Fruit fly (Drosophila melanogaster) whole organism, prepupa: ENCODE measurements around the gene BNIP3.

Experiments used
- CG1621 ChIP-seq: fragments of 200-800 bp; sonication (Bioruptor generic); optimal IDR thresholded peaks from 3 replicates; lab custom pipeline; 2018; ENCODE audit warnings: missing biosample characterization, mild to moderate bottlenecking, missing genetic modification characterization
- CG16779 ChIP-seq: fragments of 200-800 bp; sonication (Bioruptor generic); optimal IDR thresholded peaks from 3 replicates; lab custom pipeline; 2017; ENCODE audit warnings: missing biosample characterization, mild to moderate bottlenecking, missing genetic modification characterization
- CG3919 ChIP-seq: fragments of 200-800 bp; sonication (Bioruptor generic); optimal IDR thresholded peaks from 3 replicates; lab custom pipeline; 2016; ENCODE audit warnings: missing biosample characterization, missing genetic modification characterization
- Lpt ChIP-seq: fragments of 200-800 bp; sonication (Bioruptor generic); optimal IDR thresholded peaks from 3 replicates; lab custom pipeline; 2016; ENCODE audit warnings: missing biosample characterization, missing genetic modification characterization
- Sox15 ChIP-seq: fragments of 200-800 bp; sonication (Bioruptor generic); optimal IDR thresholded peaks from 3 replicates; lab custom pipeline; 2016; ENCODE audit warnings: missing biosample characterization, missing genetic modification characterization
- eg ChIP-seq: fragments of 200-800 bp; sonication (Bioruptor generic); IDR thresholded peaks from 3 replicates; pipeline ENCODE4 v1.3.6; 2022; ENCODE audit warnings: missing biosample characterization, missing genetic modification characterization
- net ChIP-seq: fragments of 200-800 bp; sonication (Bioruptor generic); optimal IDR thresholded peaks from 3 replicates; lab custom pipeline; 2016; ENCODE audit warnings: missing biosample characterization, missing genetic modification characterization
- ss ChIP-seq, 2 experiments: fragments of 200-800 bp; sonication (Bioruptor generic); optimal IDR thresholded peaks; 2 replicates in 1 of 2; 3 replicates in 1 of 2; lab custom pipeline; 2017 to 2018; ENCODE audit warnings: mild to moderate bottlenecking in 2 of 2, missing biosample characterization in 2 of 2, missing genetic modification characterization in 2 of 2, moderate library complexity in 1 of 2

DNA sequence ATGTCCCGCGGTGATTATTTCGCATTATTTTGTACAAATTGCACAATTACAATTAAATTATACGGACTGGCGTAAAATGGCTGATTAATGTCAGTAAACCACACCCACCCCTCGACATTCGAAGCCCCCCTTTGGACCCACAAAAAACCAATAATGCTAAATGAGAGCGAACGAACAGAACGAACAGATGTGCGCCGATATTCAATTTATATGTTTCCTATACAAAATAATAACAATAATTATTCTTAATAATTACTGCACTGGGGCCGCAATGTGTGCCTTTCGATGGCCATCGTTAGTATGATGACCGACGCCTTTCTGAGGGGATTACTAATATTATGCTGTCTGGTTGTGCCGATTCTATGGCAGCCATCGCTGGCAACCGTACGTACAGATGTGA lies 14.2 kb upstream of the BNIP3 start, which contains the start of gene CG13250:
- no peak for TF ChIP-seq ss (GFP tag; optimal IDR thresholded peaks at IDR 0.05; lab: Kevin White, UChicago)
- no peak for TF ChIP-seq Sox15 (GFP tag; lab: Kevin White, UChicago)
- TF ChIP-seq Lpt (GFP tag; lab: Kevin White, UChicago), result no peak
- no peak for TF ChIP-seq net (GFP tag; lab: Kevin White, UChicago)
- TF ChIP-seq CG1621 (tag; lab: Kevin White, UChicago), result no peak
- no peak for TF ChIP-seq CG3919 (GFP tag; lab: Kevin White, UChicago)
- no peak for TF ChIP-seq eg (GFP tag; lab: Robert Waterston, UW)
- no peak for TF ChIP-seq CG16779 (tag; lab: Kevin White, UChicago)
